Worm (Caenorhabditis elegans) whole organism, L4 larva: ENCODE data around the gene nrde-4.

ENCODE experiments used
- F44E2.7 ChIP-seq: fragments of 200-800 bp; sonication (Bioruptor generic); IDR thresholded peaks from 2 replicates; pipeline ENCODE4 v2.1.2; 2022; ENCODE audit warnings: missing genetic modification characterization, missing compliant biosample characterization
- ama-1 ChIP-seq: fragments of 150-350 bp; optimal IDR thresholded peaks from 2 replicates; lab custom pipeline; 2014; ENCODE audit warnings: inconsistent platforms, mixed read lengths
- ceh-44 ChIP-seq: fragments of 200-800 bp; sonication (Bioruptor generic); IDR thresholded peaks from 2 replicates; pipeline ENCODE4 v1.3.6; 2022; ENCODE audit warnings: missing genetic modification reagents, missing genetic modification characterization, missing compliant biosample characterization
- ces-1 ChIP-seq: fragments of 150-350 bp; sonication (generic microtip); optimal IDR thresholded peaks from 4 replicates; lab custom pipeline; 2014; ENCODE audit warnings: missing biosample characterization, missing genetic modification reagents, missing genetic modification characterization
- daf-16 ChIP-seq, 3 experiments: sonication (generic microtip); optimal IDR thresholded peaks; 2 replicates each; lab custom pipeline; 2016 to 2017; ENCODE audit warnings: missing genetic modification characterization in 3 of 3, missing genetic modification reagents in 3 of 3, mild to moderate bottlenecking in 2 of 3, missing compliant biosample characterization in 2 of 3, missing biosample characterization in 1 of 3, moderate library complexity in 1 of 3
- dmd-8 ChIP-seq: fragments of 200-800 bp; sonication (Bioruptor generic); IDR thresholded peaks from 2 replicates; pipeline ENCODE4 v1.3.6; 2022; ENCODE audit warnings: missing genetic modification characterization, missing compliant biosample characterization
- dve-1 ChIP-seq: sonication (generic microtip); optimal IDR thresholded peaks from 2 replicates; lab custom pipeline; 2017; ENCODE audit warnings: antibody characterized with exemption, mild to moderate bottlenecking, missing genetic modification characterization, missing compliant biosample characterization; ENCODE audit not compliant: insufficient read depth
- fkh-10 ChIP-seq: fragments of 150-350 bp; optimal IDR thresholded peaks from 2 replicates; lab custom pipeline; 2014; ENCODE audit warnings: missing biosample characterization, missing genetic modification reagents, missing genetic modification characterization
- fos-1 ChIP-seq: fragments of 150-350 bp; optimal IDR thresholded peaks from 2 replicates; lab custom pipeline; 2014; ENCODE audit warnings: missing biosample characterization, missing genetic modification characterization
- gei-8 ChIP-seq: fragments of 200-800 bp; sonication (Bioruptor generic); optimal IDR thresholded peaks from 2 replicates; lab custom pipeline; 2018; ENCODE audit warnings: mild to moderate bottlenecking, missing genetic modification characterization, missing compliant biosample characterization
- hlh-30 ChIP-seq: sonication (generic microtip); optimal IDR thresholded peaks from 2 replicates; lab custom pipeline; 2017; ENCODE audit warnings: antibody characterized with exemption, mild to moderate bottlenecking, missing genetic modification characterization, missing compliant biosample characterization; ENCODE audit not compliant: insufficient read depth
- hmg-1.1 ChIP-seq: fragments of 200-800 bp; sonication (Bioruptor generic); IDR thresholded peaks from 2 replicates; pipeline ENCODE4 v1.3.6; 2022; ENCODE audit warnings: missing genetic modification reagents, missing genetic modification characterization, missing compliant biosample characterization
- lim-7 ChIP-seq: fragments of 200-800 bp; sonication (Bioruptor generic); IDR thresholded peaks from 2 replicates; pipeline ENCODE4 v1.3.6; 2022; ENCODE audit warnings: missing genetic modification characterization, missing compliant biosample characterization
- mdl-1 ChIP-seq, 2 experiments: fragments of 150-350 bp in 1 of 2; sonication (generic microtip) in 1 of 2; optimal IDR thresholded peaks; 2 replicates each; lab custom pipeline; 2014 to 2017; ENCODE audit warnings: missing biosample characterization in 2 of 2, missing genetic modification characterization in 2 of 2
- mxl-3 ChIP-seq: fragments of 200-800 bp; sonication (Bioruptor generic); optimal IDR thresholded peaks from 2 replicates; lab custom pipeline; 2018; ENCODE audit warnings: mild to moderate bottlenecking, missing genetic modification characterization, missing compliant biosample characterization
- nhr-41 ChIP-seq: fragments of 200-800 bp; sonication (Bioruptor generic); IDR thresholded peaks from 2 replicates; pipeline ENCODE4 v1.3.6; 2022; ENCODE audit warnings: missing genetic modification reagents, missing genetic modification characterization, missing compliant biosample characterization
- set-16 ChIP-seq: fragments of 200-800 bp; sonication (Bioruptor generic); IDR thresholded peaks from 2 replicates; pipeline ENCODE4 v1.3.6; 2022; ENCODE audit warnings: missing genetic modification reagents, missing genetic modification characterization, missing compliant biosample characterization
- unc-62 ChIP-seq, 3 experiments: fragments of 150-350 bp in 1 of 3; sonication (generic microtip); optimal IDR thresholded peaks in 2 of 3; peaks in 1 of 3; 1 replicate in 1 of 3; 2 replicates in 2 of 3; lab custom pipeline; 2014 to 2017; ENCODE audit warnings: missing biosample characterization in 3 of 3, missing genetic modification characterization in 3 of 3, missing genetic modification reagents in 3 of 3, missing genotype in 1 of 3

nrde-4 gene

ce11 chrIV:7619261-7619660, 34.8 kb downstream of the nrde-4 start (continued):
- TF ChIP-seq hmg-1.1 (peak; percentile 69), ceh-44 (GFP tag; lab: Robert Waterston, UW) (no peak), set-16 (GFP tag; lab: Robert Waterston, UW) (peak; percentile 93), dve-1 (tag; lab: Kevin White, UChicago) (no peak), mdl-1 (tag; optimal IDR thresholded peaks at IDR 0.05; lab: Kevin White, UChicago) (peak in 1 of 2 experiments; percentile 25)

ce11 chrIV:7612523-7612922, 41.5 kb downstream of the nrde-4 start:
- TF ChIP-seq ces-1 (peak; percentile 48), fkh-10 (GFP tag; lab: Kevin White, UChicago) (peak; percentile 27), F44E2.7 (GFP tag; lab: Robert Waterston, UW) (no peak), hlh-30 (peak; percentile 15), mxl-3 (no peak), fos-1 (tag; lab: Kevin White, UChicago) (no peak), dmd-8 (GFP tag; lab: Robert Waterston, UW) (no peak)
- TF ChIP-seq, all 104 proteins: peak for 3

- TF ChIP-seq nhr-41 (GFP tag; lab: Robert Waterston, UW): no peak
- peak in 1 of 2 experiments; percentile 75 for TF ChIP-seq unc-62 (GFP tag; optimal IDR thresholded peaks at IDR 0.05 in 1 of 2; lab: Kevin White, UChicago)
- no peak for TF ChIP-seq unc-62 (tag; optimal IDR thresholded peaks at IDR 0.05; lab: Kevin White, UChicago)
- peak; percentile 40; the same call in 1 of the 2 replicates for TF ChIP-seq hmg-1.1
Observed at ce11 chrIV:7611396-7611795, 42.7 kb downstream of the nrde-4 start.

ce11 chrIV:7608111-7608510, 46.0 kb downstream of the nrde-4 start:
- TF ChIP-seq ceh-44 (GFP tag; lab: Robert Waterston, UW) (no peak), unc-62 (GFP tag; optimal IDR thresholded peaks at IDR 0.05 in 1 of 2; lab: Kevin White, UChicago) (peak in 1 of 2 experiments; percentile 90), unc-62 (tag; optimal IDR thresholded peaks at IDR 0.05; lab: Kevin White, UChicago) (no peak)
- TF ChIP-seq, all 104 proteins: peak for 1

ce11 chrIV:7605413-7605812, 48.6 kb downstream of the nrde-4 start:
- no peak for TF ChIP-seq ama-1
- TF ChIP-seq daf-16 (GFP tag; optimal IDR thresholded peaks at IDR 0.05; lab: Kevin White, UChicago): no peak
- no peak for TF ChIP-seq daf-16 (tag; optimal IDR thresholded peaks at IDR 0.05; lab: Kevin White, UChicago)
- peak in 1 of 2 experiments; percentile 89 for TF ChIP-seq unc-62 (GFP tag; optimal IDR thresholded peaks at IDR 0.05 in 1 of 2; lab: Kevin White, UChicago)
- no peak for TF ChIP-seq unc-62 (tag; optimal IDR thresholded peaks at IDR 0.05; lab: Kevin White, UChicago)
- no peak for TF ChIP-seq gei-8
- no peak for TF ChIP-seq lim-7 (GFP tag; lab: Robert Waterston, UW)
